Worm (Caenorhabditis elegans): ENCODE measurements around the gene F18G5.1.

ce11 chrX:9264636-9265035 lies 5.0 kb downstream of the F18G5.1 start:
- TF ChIP-seq snpc-4 (tag; optimal IDR thresholded peaks at IDR 0.05) (no peak), mml-1 (tag; optimal IDR thresholded peaks at IDR 0.05) (no peak), elt-1 (tag; optimal IDR thresholded peaks at IDR 0.05) (no peak), daf-12 (tag; optimal IDR thresholded peaks at IDR 0.05) (no peak), elt-2 (tag; optimal IDR thresholded peaks at IDR 0.05) (peak; percentile 96)

Measured in whole organism, L3 larva.